Fruit fly (Drosophila melanogaster): ENCODE results near the gene CG12347.

Gene CG12347

DNA sequence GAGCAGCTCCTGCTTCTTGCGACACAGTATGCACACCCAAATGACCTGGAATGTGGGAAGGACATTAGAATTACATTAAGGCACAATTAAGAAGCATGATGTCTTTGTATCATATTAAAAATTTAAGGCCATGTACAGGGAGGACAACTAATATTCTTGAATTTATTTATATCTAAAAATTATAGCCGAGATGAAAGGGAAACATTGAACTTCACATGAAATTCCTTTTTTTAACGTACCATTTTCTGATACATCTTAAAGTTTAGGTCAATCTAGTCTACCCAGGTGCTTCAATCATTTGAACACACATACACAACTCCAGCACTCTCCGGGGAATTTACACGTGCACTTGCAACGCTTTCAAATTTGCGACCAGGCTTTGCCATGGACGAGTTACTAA lies at the start of gene CG12347:
Gene CG12347 (plus strand): TSS at position 301 of the 400 bp plus-strand sequence.
- no peak for TF ChIP-seq noc (tag; optimal IDR thresholded peaks at IDR 0.05)

DNA sequence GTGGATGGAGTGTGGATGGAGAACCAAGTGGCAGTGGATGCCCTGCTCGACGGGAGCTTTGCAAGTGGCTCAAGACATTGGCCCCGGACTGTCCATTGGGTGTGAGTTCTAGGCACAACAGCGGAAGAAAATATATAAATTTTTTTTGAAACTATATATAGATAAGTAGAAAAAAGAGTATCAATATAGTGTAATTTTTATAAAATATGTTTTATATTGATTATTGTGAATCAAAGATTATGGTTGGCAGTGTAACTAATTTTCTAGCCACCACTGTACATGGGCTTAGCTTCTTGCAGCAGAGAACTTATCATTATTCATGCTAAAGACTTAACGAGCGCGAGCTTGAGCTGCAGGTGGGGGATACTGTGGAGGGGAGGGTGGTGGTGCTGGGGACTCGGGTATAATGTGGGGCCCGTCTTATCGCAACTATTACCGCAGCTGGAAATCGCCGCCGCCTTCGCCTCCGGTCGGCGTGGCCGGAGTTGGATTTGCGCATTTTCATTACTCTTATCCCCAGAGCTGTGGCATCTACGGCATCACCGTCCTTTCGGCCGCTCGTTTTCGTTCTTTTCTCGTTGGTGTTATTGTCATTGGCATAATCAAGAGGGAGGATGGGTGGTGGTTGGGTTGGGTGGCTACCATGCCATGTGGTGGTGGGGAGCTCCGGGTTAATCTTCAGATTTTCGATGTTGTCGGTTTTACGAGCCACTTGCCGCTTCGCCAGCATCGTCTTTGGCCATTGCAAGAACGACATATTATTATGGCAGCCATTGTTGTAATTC lies 44.2 kb upstream of the CG12347 start:
- TF ChIP-seq noc (tag; optimal IDR thresholded peaks at IDR 0.05), result no peak

DNA sequence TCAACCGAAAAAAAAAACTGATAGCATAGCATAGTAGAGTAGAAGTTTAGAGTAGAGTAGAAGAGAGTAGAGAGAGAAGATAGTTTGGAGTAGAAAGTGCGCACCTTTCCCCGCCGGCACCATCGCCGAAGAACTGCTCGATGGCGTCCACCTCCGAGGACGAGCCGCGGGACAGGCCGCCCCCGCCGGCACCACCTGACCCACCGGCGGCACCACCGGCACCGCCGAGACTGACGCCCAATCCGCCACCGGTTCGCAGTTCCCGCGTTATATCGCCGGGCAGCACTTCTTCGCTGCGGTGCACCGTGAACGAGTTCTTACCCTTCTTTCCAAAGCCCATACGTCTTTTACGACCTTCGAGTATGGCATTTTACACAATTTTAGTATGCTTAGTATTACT lies 25.2 kb upstream of the CG12347 start:
- TF ChIP-seq noc (tag; optimal IDR thresholded peaks at IDR 0.05), result no peak

DNA sequence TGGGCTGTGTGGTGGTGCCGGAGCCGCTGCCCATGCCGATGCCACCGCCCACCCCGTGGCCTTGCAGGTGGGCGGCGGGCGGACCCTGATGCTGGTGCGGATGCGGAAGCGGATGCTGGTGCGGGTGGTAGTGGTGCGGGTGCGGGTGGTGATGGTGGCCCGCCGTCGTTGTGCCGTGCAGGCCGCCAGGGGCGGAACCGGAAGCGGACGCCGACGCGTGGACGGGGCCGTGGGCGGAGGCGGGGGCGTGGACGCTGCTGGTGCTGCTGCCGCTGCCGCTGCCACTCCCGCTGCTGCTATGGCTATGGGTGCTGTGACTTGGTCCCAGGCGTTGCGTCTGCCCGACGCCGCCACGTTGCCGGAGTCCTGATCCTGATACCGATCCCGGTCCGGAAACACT lies 15.2 kb upstream of the CG12347 start:
- no peak for TF ChIP-seq noc (tag; optimal IDR thresholded peaks at IDR 0.05)

- no peak for TF ChIP-seq noc (tag; optimal IDR thresholded peaks at IDR 0.05)
Measured at dm6 chr3R:17897281-17897680, 9.0 kb upstream of the CG12347 start.

DNA sequence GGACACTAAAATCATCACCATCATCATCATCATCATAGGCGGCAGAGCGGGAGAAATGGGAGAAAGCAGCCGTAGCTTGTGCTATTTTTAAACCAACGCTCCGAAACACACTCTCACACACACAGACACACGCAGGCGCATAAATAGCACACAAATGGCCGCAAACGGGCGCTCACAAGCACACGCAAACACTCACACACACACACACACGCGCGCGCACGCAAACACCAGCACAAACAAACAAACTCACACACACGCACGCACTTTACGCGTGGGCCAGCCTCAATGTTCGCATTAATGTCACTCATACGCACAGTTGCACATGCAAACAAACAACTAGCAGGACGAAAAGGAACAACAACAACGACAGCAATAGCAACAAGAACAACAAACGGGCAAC lies 8.4 kb upstream of the CG12347 start:
- TF ChIP-seq noc (tag; optimal IDR thresholded peaks at IDR 0.05), result no peak

DNA sequence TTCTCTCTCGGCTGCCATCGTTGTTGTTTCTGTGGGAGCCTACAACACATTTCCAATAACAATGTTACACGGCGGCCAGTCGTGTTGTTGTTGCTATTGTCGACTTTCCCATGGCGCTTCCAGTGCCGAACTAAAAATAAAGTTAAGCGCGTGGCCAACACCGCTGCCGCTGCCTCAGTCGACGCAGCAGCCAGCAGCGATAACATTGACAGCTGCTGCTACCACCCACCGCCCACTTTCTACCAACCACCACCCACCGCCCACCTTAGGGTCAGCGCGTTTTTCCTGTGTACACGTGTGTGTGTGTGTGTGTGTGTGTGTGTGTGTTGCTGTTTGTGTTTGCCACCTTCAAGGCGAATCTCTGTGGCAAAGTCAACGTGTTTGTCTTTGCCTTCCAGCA lies 5.2 kb upstream of the CG12347 start:
- no peak for TF ChIP-seq noc (tag; optimal IDR thresholded peaks at IDR 0.05)

dm6 chr3R:17902233-17902632 lies 4.0 kb upstream of the CG12347 start:
- TF ChIP-seq noc (tag; optimal IDR thresholded peaks at IDR 0.05), result no peak

dm6 chr3R:17905148-17905547 lies 1.1 kb upstream of the CG12347 start:
- no peak for TF ChIP-seq noc (tag; optimal IDR thresholded peaks at IDR 0.05)

- no peak for TF ChIP-seq noc (tag; optimal IDR thresholded peaks at IDR 0.05)
Measured at dm6 chr3R:17911076-17911475, 4.8 kb downstream of the CG12347 start, which contains the start of gene CG43445. Gene CG43445 (plus strand): TSS chr3R:17911376.

dm6 chr3R:17916478-17916877 lies 10.2 kb downstream of the CG12347 start, which contains the start of gene Rim:
Gene Rim (minus strand): TSS chr3R:17916578.
- TF ChIP-seq noc (tag; optimal IDR thresholded peaks at IDR 0.05), result no peak

DNA sequence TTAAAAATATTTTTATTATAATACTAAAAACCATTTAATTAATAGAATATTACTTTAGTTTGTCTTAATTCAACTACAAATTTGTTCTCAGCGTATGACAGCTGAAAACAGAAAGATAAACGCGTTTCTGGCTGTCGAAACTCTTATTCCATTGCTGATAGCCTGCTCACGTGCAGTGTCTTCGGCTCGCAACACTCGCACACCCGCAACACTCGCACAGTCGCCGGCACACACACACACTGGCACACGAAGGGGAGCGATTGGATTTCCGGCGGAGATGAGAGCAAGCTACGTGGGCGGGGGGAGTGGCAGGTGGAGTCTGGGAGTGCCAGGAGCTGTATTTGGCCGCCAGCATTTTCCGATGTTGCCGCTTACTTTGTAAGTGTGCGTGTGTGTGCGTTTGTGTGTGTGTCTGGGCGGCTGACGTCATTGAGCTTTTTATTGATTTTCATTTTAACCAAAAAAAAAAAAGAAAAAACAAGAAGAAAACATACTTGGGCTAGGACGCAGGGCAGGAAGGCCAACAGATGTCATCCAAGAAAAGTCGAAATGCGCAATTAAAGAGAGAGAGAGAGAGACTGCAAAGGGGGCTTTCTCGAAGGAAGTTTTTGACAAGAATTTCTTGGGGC lies 11.7 kb downstream of the CG12347 start:
- TF ChIP-seq noc (tag; optimal IDR thresholded peaks at IDR 0.05), result no peak

DNA sequence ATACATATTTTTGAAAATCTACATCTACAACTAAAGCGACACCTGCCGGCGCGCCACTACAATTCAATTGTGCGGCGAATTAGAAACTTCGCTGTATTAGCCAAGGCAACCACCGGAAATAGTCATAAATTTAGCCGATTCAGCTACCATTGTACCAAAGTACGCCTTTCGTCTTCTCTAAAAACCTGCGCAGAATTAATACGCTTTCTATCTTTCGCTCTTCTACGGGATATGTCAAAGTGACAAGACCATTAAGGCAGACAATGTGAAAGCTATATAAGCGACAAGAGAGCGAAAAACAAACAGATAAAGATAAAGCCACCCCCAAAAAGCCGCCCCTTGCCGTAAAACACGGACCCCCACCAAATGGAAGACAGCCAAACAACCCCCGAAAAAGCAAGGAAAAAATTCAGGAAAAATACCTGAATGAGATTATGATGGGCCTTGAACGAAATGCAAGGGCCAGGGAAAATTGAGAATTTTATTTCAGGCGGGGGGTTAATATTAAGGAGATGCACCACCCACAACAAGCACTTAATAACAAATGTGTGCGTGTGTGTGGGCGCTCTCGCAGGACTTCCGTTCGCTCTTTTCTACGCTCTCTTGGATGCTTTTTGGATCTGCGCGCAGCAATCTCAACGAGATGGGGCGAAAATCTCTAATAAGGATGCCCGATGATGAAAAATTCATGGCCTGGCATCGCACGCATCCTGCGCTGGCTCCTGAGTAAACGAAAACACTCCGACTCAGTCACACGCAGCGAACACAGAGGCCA lies 13.1 kb downstream of the CG12347 start, which contains the start of gene cpo:
Gene cpo (plus strand): TSS at position 725 of the 775 bp plus-strand sequence.
- no peak for TF ChIP-seq noc (tag; optimal IDR thresholded peaks at IDR 0.05)

dm6 chr3R:17920265-17920664 lies 14.0 kb downstream of the CG12347 start:
- TF ChIP-seq noc (tag; optimal IDR thresholded peaks at IDR 0.05), result no peak

- TF ChIP-seq noc (tag; optimal IDR thresholded peaks at IDR 0.05), result no peak
Measured at dm6 chr3R:17932617-17933203, 26.5 kb downstream of the CG12347 start.

dm6 chr3R:17934752-17935151 lies 28.5 kb downstream of the CG12347 start:
- no peak for TF ChIP-seq noc (tag; optimal IDR thresholded peaks at IDR 0.05)
